Fruit fly (Drosophila melanogaster) whole organism, prepupa: Measurements from ENCODE around the gene CG13685.

Experiments
- CG10669 ChIP-seq: fragments of 200-800 bp; sonication (Bioruptor generic); optimal IDR thresholded peaks from 3 replicates; lab custom pipeline; 2018; ENCODE audit warnings: missing biosample characterization, mild to moderate bottlenecking, missing genetic modification characterization, moderate library complexity
- CG11294 ChIP-seq: fragments of 200-800 bp; sonication (Bioruptor generic); IDR thresholded peaks from 2 replicates; pipeline ENCODE4 v1.3.6; 2022; ENCODE audit warnings: missing biosample characterization, missing genetic modification characterization
- CG3032 ChIP-seq: fragments of 200-800 bp; optimal IDR thresholded peaks from 2 replicates; lab custom pipeline; 2019; ENCODE audit warnings: missing biosample characterization, mild to moderate bottlenecking, missing genetic modification characterization, moderate library complexity
- CG4318 ChIP-seq: fragments of 200-800 bp; sonication (Bioruptor generic); optimal IDR thresholded peaks from 3 replicates; lab custom pipeline; 2017; ENCODE audit warnings: missing biosample characterization, mild to moderate bottlenecking, missing genetic modification characterization
- Ets21C ChIP-seq: fragments of 200-800 bp; sonication (Bioruptor generic); optimal IDR thresholded peaks from 3 replicates; lab custom pipeline; 2016; ENCODE audit warnings: missing biosample characterization, missing genetic modification characterization
- Hr4 ChIP-seq: fragments of 200-800 bp; sonication (Bioruptor generic); optimal IDR thresholded peaks from 3 replicates; lab custom pipeline; 2016; ENCODE audit warnings: missing biosample characterization, missing genetic modification characterization
- esn ChIP-seq: fragments of 200-800 bp; sonication (Bioruptor generic); optimal IDR thresholded peaks from 2 replicates; lab custom pipeline; 2016; ENCODE audit warnings: missing biosample characterization, mild to moderate bottlenecking, missing genetic modification characterization, moderate library complexity

DNA sequence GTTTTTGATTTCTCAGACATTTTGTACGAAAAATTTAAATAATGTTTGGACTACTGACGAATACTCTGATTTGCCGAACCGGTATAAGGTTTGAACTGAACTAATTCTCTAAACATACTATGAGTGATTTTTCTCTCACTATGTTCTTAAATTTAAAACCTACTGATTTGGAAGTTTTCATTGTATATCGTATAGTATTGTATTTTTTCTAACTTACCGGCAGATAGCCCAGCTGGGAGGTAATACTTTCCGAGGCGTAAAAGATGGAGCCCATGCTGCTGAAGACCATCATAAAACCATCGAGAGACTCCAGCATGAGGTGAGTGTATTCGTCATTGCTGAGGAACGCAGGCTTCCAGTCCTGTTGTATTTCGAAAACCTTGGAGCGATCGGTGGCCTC lies 21.1 kb downstream of the CG13685 start, which contains the start of gene CG32371:
- TF ChIP-seq CG3032 (tag; lab: Kevin White, UChicago) (no peak), CG11294 (GFP tag; lab: Robert Waterston, UW) (no peak), CG10669 (GFP tag; lab: Kevin White, UChicago) (no peak), Hr4 (GFP tag; lab: Kevin White, UChicago) (no peak), CG4318 (GFP tag; lab: Kevin White, UChicago) (no peak), esn (no peak), Ets21C (GFP tag; lab: Kevin White, UChicago) (no peak)
